Fruit fly (Drosophila melanogaster) whole organism, adult: ENCODE data around the gene CG9257.

Experiments
- CG1620 ChIP-seq: fragments of 200-800 bp; sonication (Bioruptor generic); optimal IDR thresholded peaks from 2 replicates; lab custom pipeline; 2016; ENCODE audit warnings: missing biosample characterization, missing genetic modification characterization
- cnc ChIP-seq, 2 experiments: fragments of >200 bp; optimal IDR thresholded peaks; 2 replicates each; lab custom pipeline; 2017
- pad ChIP-seq: fragments of 200-800 bp; sonication (Bioruptor generic); optimal IDR thresholded peaks from 3 replicates; lab custom pipeline; 2017; ENCODE audit warnings: missing biosample characterization, missing genetic modification characterization, mild to moderate bottlenecking, moderate library complexity, missing genetic modification reagents

dm6 chr2L:21086406-21086805, 16.1 kb upstream of the CG9257 start, which contains the start of gene CG33509:
- TF ChIP-seq CG1620, result no peak
- TF ChIP-seq cnc (optimal IDR thresholded peaks at IDR 0.05; lab: Kevin White, UChicago), result no peak
- TF ChIP-seq pad, result no peak
